Worm (Caenorhabditis elegans) whole organism, L1 larva: Measurements from ENCODE around the gene fsn-1.

ENCODE experiments used
- C04F5.9 ChIP-seq: sonication (generic microtip); optimal IDR thresholded peaks from 2 replicates; lab custom pipeline; 2016; ENCODE audit warnings: missing genetic modification characterization, missing compliant biosample characterization
- Y116A8C.19 ChIP-seq: sonication (generic microtip); optimal IDR thresholded peaks from 2 replicates; lab custom pipeline; 2016; ENCODE audit warnings: missing compliant biosample characterization, missing genetic modification characterization, borderline replicate concordance
- ama-1 ChIP-seq: fragments of 150-350 bp; optimal IDR thresholded peaks from 2 replicates; lab custom pipeline; 2014
- dpl-1 ChIP-seq, 3 experiments: fragments of 150-350 bp in 2 of 3; sonication (generic microtip) in 1 of 3; optimal IDR thresholded peaks; 2 replicates each; lab custom pipeline; 2014 to 2017; ENCODE audit warnings: missing biosample characterization in 3 of 3, missing genetic modification characterization in 3 of 3, missing genetic modification reagents in 3 of 3
- fkh-8 ChIP-seq: sonication (generic microtip); optimal IDR thresholded peaks from 2 replicates; lab custom pipeline; 2016; ENCODE audit warnings: mild to moderate bottlenecking, missing genetic modification characterization, missing compliant biosample characterization
- lsy-2 ChIP-seq, 2 experiments: fragments of 150-350 bp; optimal IDR thresholded peaks; 2 replicates each; lab custom pipeline; 2014; ENCODE audit warnings: missing biosample characterization in 2 of 2, missing genetic modification characterization in 2 of 2
- mdl-1 ChIP-seq, 2 experiments: fragments of 150-350 bp; optimal IDR thresholded peaks; 2 replicates each; lab custom pipeline; 2014 to 2017; ENCODE audit warnings: missing biosample characterization in 2 of 2, missing genetic modification characterization in 2 of 2, inconsistent platforms in 1 of 2
- mep-1 ChIP-seq: fragments of 150-350 bp; optimal IDR thresholded peaks from 2 replicates; lab custom pipeline; 2014; ENCODE audit warnings: missing biosample characterization, missing genetic modification characterization
- pag-3 ChIP-seq: sonication (generic microtip); optimal IDR thresholded peaks from 2 replicates; lab custom pipeline; 2017; ENCODE audit warnings: missing genetic modification characterization, mild to moderate bottlenecking, missing compliant biosample characterization, antibody characterized with exemption, borderline replicate concordance; ENCODE audit not compliant: insufficient read depth
- sup-37 ChIP-seq: fragments of 200-800 bp; sonication (Bioruptor generic); optimal IDR thresholded peaks from 2 replicates; lab custom pipeline; 2018; ENCODE audit warnings: mild to moderate bottlenecking, missing genetic modification characterization, missing compliant biosample characterization
- unc-62 ChIP-seq: fragments of 150-350 bp; optimal IDR thresholded peaks from 2 replicates; lab custom pipeline; 2014; ENCODE audit warnings: missing biosample characterization, missing genetic modification reagents, missing genetic modification characterization

DNA sequence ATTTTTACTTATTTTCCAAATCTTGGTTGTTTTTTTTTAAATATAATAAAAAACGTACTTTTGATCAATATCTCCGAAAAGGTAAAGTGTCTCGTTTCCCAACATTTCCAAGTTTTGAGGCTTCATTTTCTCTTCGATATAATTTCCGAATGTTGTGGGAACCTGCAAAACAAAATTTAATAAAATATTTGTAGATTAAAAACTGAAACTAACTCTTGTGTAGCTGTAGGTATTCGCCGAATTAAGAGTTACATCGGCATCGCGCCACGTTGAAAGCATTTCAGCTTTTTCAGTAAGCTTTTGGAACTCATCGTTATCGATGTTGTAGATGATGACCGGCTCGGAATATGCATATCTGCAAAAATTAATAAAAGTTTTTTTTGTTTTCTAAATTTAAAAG lies 25.3 kb downstream of the fsn-1 start, which contains the start of gene vps-22:
- TF ChIP-seq sup-37, result no peak
- TF ChIP-seq unc-62, result no peak
- no peak for TF ChIP-seq lsy-2 (tag; optimal IDR thresholded peaks at IDR 0.05; lab: Kevin White, UChicago)
- no peak for TF ChIP-seq Y116A8C.19 (tag; lab: Kevin White, UChicago)
- TF ChIP-seq mdl-1 (tag; optimal IDR thresholded peaks at IDR 0.05; lab: Kevin White, UChicago), result no peak
- TF ChIP-seq dpl-1 (GFP tag; optimal IDR thresholded peaks at IDR 0.05; lab: Kevin White, UChicago), result no peak
- TF ChIP-seq ama-1 (lab: Kevin White, UChicago), result no peak
- TF ChIP-seq pag-3, result no peak
- TF ChIP-seq C04F5.9 (tag; lab: Kevin White, UChicago), result no peak
- no peak for TF ChIP-seq fkh-8 (tag; lab: Kevin White, UChicago)
- no peak for TF ChIP-seq mep-1 (tag; lab: Kevin White, UChicago)
